Worm (Caenorhabditis elegans): ENCODE measurements around the gene mig-23.

ce11 chrX:5987910-5988309, 39.2 kb upstream of the mig-23 start:
- no peak for TF ChIP-seq T26A5.8 (tag; optimal IDR thresholded peaks at IDR 0.05)
- TF ChIP-seq efl-1 (GFP tag; optimal IDR thresholded peaks at IDR 0.05), result no peak
- no peak for TF ChIP-seq xnd-1 (tag; optimal IDR thresholded peaks at IDR 0.05)
- no peak for TF ChIP-seq F55B11.4 (tag; optimal IDR thresholded peaks at IDR 0.05; ENCODE audit: borderline replicate concordance, insufficient read depth)
- TF ChIP-seq pbrm-1 (GFP tag; IDR thresholded peaks at IDR 0.05), result no peak
- TF ChIP-seq hmg-1.2 (GFP tag; IDR thresholded peaks at IDR 0.05), result no peak
- no peak for TF ChIP-seq ceh-58 (GFP tag; IDR thresholded peaks at IDR 0.05)
- no peak for TF ChIP-seq snpc-4 (GFP tag; optimal IDR thresholded peaks at IDR 0.05)
- no peak for TF ChIP-seq snpc-4 (tag; optimal IDR thresholded peaks at IDR 0.05)
- TF ChIP-seq tbx-9 (tag; optimal IDR thresholded peaks at IDR 0.05; ENCODE audit: borderline replicate concordance), result no peak
- TF ChIP-seq ama-1 (optimal IDR thresholded peaks at IDR 0.05), result no peak
- no peak for TF ChIP-seq ama-1 (GFP tag; optimal IDR thresholded peaks at IDR 0.05)
- TF ChIP-seq Y79H2A.3 (GFP tag; conservative IDR thresholded peaks at IDR 0.05), result no peak
- TF ChIP-seq ztf-6 (GFP tag; IDR thresholded peaks at IDR 0.05), result no peak
